Worm (Caenorhabditis elegans) whole organism, L1 larva: ENCODE measurements around the gene B0563.10.

Experiments
- ama-1 ChIP-seq: fragments of 150-350 bp; optimal IDR thresholded peaks from 2 replicates; lab custom pipeline; 2014
- ets-5 ChIP-seq: fragments of 200-800 bp; sonication (Bioruptor generic); IDR thresholded peaks from 2 replicates; pipeline ENCODE4 v1.3.6; 2022; ENCODE audit warnings: missing genetic modification characterization, missing compliant biosample characterization
- fkh-8 ChIP-seq: sonication (generic microtip); optimal IDR thresholded peaks from 2 replicates; lab custom pipeline; 2016; ENCODE audit warnings: mild to moderate bottlenecking, missing genetic modification characterization, missing compliant biosample characterization
- irx-1 ChIP-seq: sonication (generic microtip); optimal IDR thresholded peaks from 2 replicates; lab custom pipeline; 2016; ENCODE audit warnings: missing genetic modification characterization, missing compliant biosample characterization
- lin-13 ChIP-seq: fragments of 150-350 bp; optimal IDR thresholded peaks from 2 replicates; lab custom pipeline; 2014; ENCODE audit warnings: missing biosample characterization, missing genetic modification reagents, missing genetic modification characterization
- mab-9 ChIP-seq: fragments of 200-800 bp; sonication (Bioruptor generic); IDR thresholded peaks from 2 replicates; pipeline ENCODE4 v1.3.6; 2022; ENCODE audit warnings: missing genetic modification reagents, missing genetic modification characterization, missing compliant biosample characterization
- mef-2 ChIP-seq: fragments of 150-350 bp; optimal IDR thresholded peaks from 2 replicates; lab custom pipeline; 2014; ENCODE audit warnings: missing biosample characterization, missing genetic modification characterization
- nhr-85 ChIP-seq: sonication (generic microtip); peaks from one replicate; lab custom pipeline; 2016; ENCODE audit warnings: missing genetic modification characterization, inconsistent platforms, missing compliant biosample characterization
- unc-62 ChIP-seq: fragments of 150-350 bp; optimal IDR thresholded peaks from 2 replicates; lab custom pipeline; 2014; ENCODE audit warnings: missing biosample characterization, missing genetic modification reagents, missing genetic modification characterization
- unc-86 ChIP-seq: sonication (generic microtip); optimal IDR thresholded peaks from 2 replicates; lab custom pipeline; 2016; ENCODE audit warnings: missing genetic modification characterization, missing compliant biosample characterization

- TF ChIP-seq ets-5 (no peak), lin-13 (GFP tag; lab: Kevin White, UChicago) (no peak), mef-2 (tag; lab: Kevin White, UChicago) (no peak), ama-1 (lab: Kevin White, UChicago) (no peak), unc-86 (tag; lab: Kevin White, UChicago) (no peak), irx-1 (tag; lab: Kevin White, UChicago) (no peak), unc-62 (GFP tag; lab: Kevin White, UChicago) (no peak), fkh-8 (tag; lab: Kevin White, UChicago) (no peak), nhr-85 (tag; lab: Kevin White, UChicago) (no peak), mab-9 (GFP tag; lab: Robert Waterston, UW) (no peak)
Observed at ce11 chrX:9212675-9213074, 45.6 kb upstream of the B0563.10 start.
